Worm (Caenorhabditis elegans): Measurements from ENCODE around the gene ctl-1.

DNA sequence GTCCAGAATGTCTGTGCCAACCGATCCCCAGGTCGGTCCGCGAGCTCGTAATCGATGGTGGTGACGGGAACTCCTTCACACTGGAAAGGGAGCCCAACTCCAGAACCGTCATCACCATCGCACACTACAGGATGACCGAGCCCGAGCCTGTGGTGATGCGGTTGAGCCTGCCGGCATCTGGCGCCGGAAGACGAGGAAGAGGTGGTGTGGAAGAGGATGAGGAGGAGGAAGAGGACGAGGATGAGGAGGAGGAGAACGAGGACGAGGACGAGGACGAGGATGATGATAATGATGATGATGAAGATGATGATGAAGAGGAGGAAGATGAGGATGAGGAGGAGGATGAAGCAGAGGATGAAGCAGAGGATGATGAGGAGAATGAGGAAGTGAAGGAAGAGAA, 12.0 kb upstream of the ctl-1 start, which contains the start of gene Y54G11A.14:
- TF ChIP-seq ama-1 (optimal IDR thresholded peaks at IDR 0.05) (no peak), ceh-16 (tag; optimal IDR thresholded peaks at IDR 0.05) (no peak), ztf-4 (tag; optimal IDR thresholded peaks at IDR 0.05) (no peak), nhr-129 (tag; optimal IDR thresholded peaks at IDR 0.05) (no peak)
